Fruit fly (Drosophila melanogaster) whole organism, embryonic: ENCODE data around the gene HIPP1.

Experiments used
- Atf3 ChIP-seq: fragments of 200-800 bp; sonication (Bioruptor generic); optimal IDR thresholded peaks from 3 replicates; lab custom pipeline; 2016; ENCODE audit warnings: missing biosample characterization, missing genetic modification characterization
- Bgb ChIP-seq: fragments of 200-800 bp; sonication (Bioruptor generic); IDR thresholded peaks from 2 replicates; pipeline ENCODE4 v1.3.6; 2022; ENCODE audit warnings: missing biosample characterization, missing genetic modification characterization; ENCODE audit not compliant: partially characterized antibody
- Blimp-1 ChIP-seq: fragments of 200-800 bp; sonication (Bioruptor generic); optimal IDR thresholded peaks from 3 replicates; lab custom pipeline; 2018; ENCODE audit warnings: missing biosample characterization, missing genetic modification characterization, mild to moderate bottlenecking, moderate library complexity, missing genetic modification reagents
- CG10321 ChIP-seq: fragments of 200-800 bp; sonication (Bioruptor generic); IDR thresholded peaks from 2 replicates; pipeline ENCODE4 v1.3.6; 2022; ENCODE audit warnings: missing biosample characterization, missing genetic modification characterization
- CG10543 ChIP-seq: fragments of 200-800 bp; sonication (Bioruptor generic); optimal IDR thresholded peaks from 3 replicates; lab custom pipeline; 2017; ENCODE audit warnings: missing biosample characterization, mild to moderate bottlenecking, missing genetic modification characterization, moderate library complexity
- CG12104 ChIP-seq: fragments of 200-800 bp; sonication (Bioruptor generic); optimal IDR thresholded peaks from 3 replicates; lab custom pipeline; 2016; ENCODE audit warnings: missing biosample characterization, missing genetic modification characterization
- CG12659 ChIP-seq: fragments of 200-800 bp; sonication (Bioruptor generic); optimal IDR thresholded peaks from 3 replicates; lab custom pipeline; 2017; ENCODE audit warnings: mild to moderate bottlenecking, missing biosample characterization, missing genetic modification reagents, missing genetic modification characterization
- CG13296 ChIP-seq: fragments of 200-800 bp; sonication (Bioruptor generic); optimal IDR thresholded peaks from 3 replicates; lab custom pipeline; 2018; ENCODE audit warnings: missing biosample characterization, mild to moderate bottlenecking, missing genetic modification characterization
- CG14014 ChIP-seq: fragments of 200-800 bp; sonication (Bioruptor generic); IDR thresholded peaks from 2 replicates; pipeline ENCODE4 v1.3.6; 2022; ENCODE audit warnings: missing biosample characterization, missing genetic modification characterization
- CG14710 ChIP-seq: fragments of 200-800 bp; sonication (Bioruptor generic); optimal IDR thresholded peaks from 3 replicates; lab custom pipeline; 2019; ENCODE audit warnings: missing biosample characterization, mild to moderate bottlenecking, missing genetic modification characterization, moderate library complexity
- CG15011 ChIP-seq: fragments of 200-800 bp; sonication (Bioruptor generic); optimal IDR thresholded peaks from 3 replicates; lab custom pipeline; 2018; ENCODE audit warnings: missing biosample characterization, mild to moderate bottlenecking, missing genetic modification characterization
- CG15601 ChIP-seq: fragments of 200-800 bp; sonication (Bioruptor generic); optimal IDR thresholded peaks from 3 replicates; lab custom pipeline; 2019; ENCODE audit warnings: missing biosample characterization, mild to moderate bottlenecking, missing genetic modification characterization, moderate library complexity
- CG1792 ChIP-seq: fragments of 200-800 bp; sonication (Bioruptor generic); optimal IDR thresholded peaks from 2 replicates; lab custom pipeline; 2016; ENCODE audit warnings: missing biosample characterization, missing genetic modification characterization
- CG31388 ChIP-seq: fragments of 200-800 bp; sonication (Bioruptor generic); optimal IDR thresholded peaks from 2 replicates; lab custom pipeline; 2016; ENCODE audit warnings: missing biosample characterization, missing genetic modification characterization
- CG3838 ChIP-seq: fragments of 200-800 bp; sonication (Bioruptor generic); optimal IDR thresholded peaks from 3 replicates; lab custom pipeline; 2016; ENCODE audit warnings: missing biosample characterization, missing genetic modification characterization
- CG6683 ChIP-seq: fragments of 200-800 bp; sonication (Bioruptor generic); optimal IDR thresholded peaks from 2 replicates; lab custom pipeline; 2017; ENCODE audit warnings: missing biosample characterization, mild to moderate bottlenecking, missing genetic modification characterization, missing genetic modification reagents
- CG6791 ChIP-seq: fragments of 200-800 bp; sonication (Bioruptor generic); IDR thresholded peaks from 3 replicates; pipeline ENCODE4 v1.3.6; 2022; ENCODE audit warnings: missing biosample characterization, missing genetic modification characterization; ENCODE audit not compliant: partially characterized antibody
- D19B ChIP-seq: fragments of 200-800 bp; sonication (Bioruptor generic); optimal IDR thresholded peaks from 2 replicates; lab custom pipeline; 2017; ENCODE audit warnings: missing biosample characterization, mild to moderate bottlenecking, missing genetic modification characterization
- Ets97D ChIP-seq: fragments of 200-800 bp; sonication (Bioruptor generic); optimal IDR thresholded peaks from 3 replicates; lab custom pipeline; 2016; ENCODE audit warnings: missing biosample characterization, missing genetic modification characterization
- H15 ChIP-seq: fragments of 200-800 bp; sonication (Bioruptor generic); IDR thresholded peaks from 3 replicates; pipeline ENCODE4 v1.3.6; 2022; ENCODE audit warnings: missing biosample characterization, missing genetic modification characterization
- HLH54F ChIP-seq: fragments of 200-800 bp; sonication (Bioruptor generic); optimal IDR thresholded peaks from 3 replicates; lab custom pipeline; 2016; ENCODE audit warnings: missing biosample characterization, missing genetic modification characterization
- HmgZ ChIP-seq: fragments of 200-800 bp; sonication (Bioruptor generic); optimal IDR thresholded peaks from 2 replicates; lab custom pipeline; 2018; ENCODE audit warnings: missing biosample characterization, mild to moderate bottlenecking, missing genetic modification characterization
- Meics ChIP-seq: fragments of 200-800 bp; sonication (Bioruptor generic); optimal IDR thresholded peaks from 2 replicates; lab custom pipeline; 2017; ENCODE audit warnings: missing biosample characterization, mild to moderate bottlenecking, missing genetic modification characterization
- Nf-YA ChIP-seq: fragments of 200-800 bp; sonication (Bioruptor generic); IDR thresholded peaks from 2 replicates; pipeline ENCODE4 v1.3.6; 2022; ENCODE audit warnings: missing biosample characterization, missing genetic modification characterization
- Sry-β ChIP-seq: fragments of 200-800 bp; sonication (Bioruptor generic); optimal IDR thresholded peaks from 2 replicates; lab custom pipeline; 2018; ENCODE audit warnings: missing biosample characterization, mild to moderate bottlenecking, missing genetic modification characterization, moderate library complexity
- Vsx1 ChIP-seq: fragments of 200-800 bp; sonication (Bioruptor generic); optimal IDR thresholded peaks from 2 replicates; lab custom pipeline; 2017; ENCODE audit warnings: missing biosample characterization, mild to moderate bottlenecking, missing genetic modification characterization, missing genetic modification reagents
- aop ChIP-seq: fragments of 200-800 bp; sonication (Bioruptor generic); IDR thresholded peaks from 2 replicates; pipeline ENCODE4 v1.3.6; 2022; ENCODE audit warnings: missing biosample characterization, missing genetic modification characterization
- ara ChIP-seq: fragments of 200-800 bp; sonication (Bioruptor generic); IDR thresholded peaks from 2 replicates; pipeline ENCODE4 v1.3.6; 2022; ENCODE audit warnings: missing biosample characterization, missing genetic modification characterization
- ash1 ChIP-seq: fragments of 200-800 bp; sonication (Bioruptor generic); optimal IDR thresholded peaks from 2 replicates; lab custom pipeline; 2018; ENCODE audit warnings: missing biosample characterization, mild to moderate bottlenecking, missing genetic modification characterization
- dm ChIP-seq: fragments of 200-800 bp; sonication (Bioruptor generic); optimal IDR thresholded peaks from 3 replicates; lab custom pipeline; 2016; ENCODE audit warnings: missing biosample characterization, missing genetic modification characterization
- emc ChIP-seq: fragments of 200-800 bp; sonication (Bioruptor generic); optimal IDR thresholded peaks from 2 replicates; lab custom pipeline; 2016; ENCODE audit warnings: missing biosample characterization, missing genetic modification characterization
- her ChIP-seq: fragments of 200-800 bp; sonication (Bioruptor generic); optimal IDR thresholded peaks from 2 replicates; lab custom pipeline; 2016; ENCODE audit warnings: missing biosample characterization, missing genetic modification characterization
- inv ChIP-seq: fragments of 200-800 bp; sonication (Bioruptor generic); IDR thresholded peaks from 2 replicates; pipeline ENCODE4 v1.3.6; 2022; ENCODE audit warnings: missing biosample characterization, missing genetic modification characterization; ENCODE audit not compliant: partially characterized antibody
- lov ChIP-seq, 2 experiments: fragments of 200-800 bp in 1 of 2; fragments of >200 bp in 1 of 2; sonication (Bioruptor generic) in 1 of 2; IDR thresholded peaks in 1 of 2; optimal IDR thresholded peaks in 1 of 2; 2 replicates in 1 of 2; 3 replicates in 1 of 2; pipeline versions ENCODE4 v1.3.6 to Lab custom; 2017 to 2022; ENCODE audit warnings: missing biosample characterization in 1 of 2, missing genetic modification characterization in 1 of 2
- mam ChIP-seq: fragments of 200-800 bp; sonication (Bioruptor generic); optimal IDR thresholded peaks from 3 replicates; lab custom pipeline; 2016; ENCODE audit warnings: missing biosample characterization, missing genetic modification characterization
- nom ChIP-seq: fragments of 200-800 bp; sonication (Bioruptor generic); optimal IDR thresholded peaks from 2 replicates; lab custom pipeline; 2017; ENCODE audit warnings: missing biosample characterization, missing genetic modification characterization, mild to moderate bottlenecking, moderate library complexity, missing genetic modification reagents
- p53 ChIP-seq: fragments of 200-800 bp; sonication (Bioruptor generic); optimal IDR thresholded peaks from 2 replicates; lab custom pipeline; 2016; ENCODE audit warnings: missing biosample characterization, missing genetic modification characterization
- pan ChIP-seq, 4 experiments: fragments of >200 bp in 3 of 4; fragments of 200-800 bp in 1 of 4; sonication (Bioruptor generic) in 1 of 4; optimal IDR thresholded peaks in 3 of 4; IDR thresholded peaks in 1 of 4; 2 replicates each; pipeline versions ENCODE4 v1.3.6 to Lab custom; 2017 to 2022; ENCODE audit warnings: missing biosample characterization in 2 of 4, missing genetic modification characterization in 2 of 4, mixed read lengths in 1 of 4
- peb ChIP-seq: fragments of 200-800 bp; sonication (Bioruptor generic); IDR thresholded peaks from 2 replicates; pipeline ENCODE4 v1.3.6; 2022; ENCODE audit warnings: missing biosample characterization, missing genetic modification characterization
- pita ChIP-seq: fragments of 200-800 bp; sonication (Bioruptor generic); optimal IDR thresholded peaks from 2 replicates; lab custom pipeline; 2017; ENCODE audit warnings: missing biosample characterization, mild to moderate bottlenecking, missing genetic modification characterization
- pum ChIP-seq: fragments of 200-800 bp; sonication (Bioruptor generic); optimal IDR thresholded peaks from 2 replicates; lab custom pipeline; 2016; ENCODE audit warnings: missing biosample characterization, missing genetic modification characterization
- scrt ChIP-seq: fragments of 200-800 bp; sonication (Bioruptor generic); optimal IDR thresholded peaks from 2 replicates; lab custom pipeline; 2018; ENCODE audit warnings: missing biosample characterization, mild to moderate bottlenecking, missing genetic modification characterization, moderate library complexity
- tap ChIP-seq: fragments of 200-800 bp; optimal IDR thresholded peaks from 3 replicates; lab custom pipeline; 2019; ENCODE audit warnings: missing biosample characterization, mild to moderate bottlenecking, missing genetic modification characterization, moderate library complexity
- tgo ChIP-seq: fragments of 200-800 bp; sonication (Bioruptor generic); IDR thresholded peaks from 3 replicates; pipeline ENCODE4 v1.3.6; 2022; ENCODE audit warnings: missing biosample characterization, missing genetic modification characterization
- tna ChIP-seq: fragments of 200-800 bp; sonication (Bioruptor generic); IDR thresholded peaks from 2 replicates; pipeline ENCODE4 v1.3.6; 2022; ENCODE audit warnings: missing biosample characterization, missing genetic modification characterization; ENCODE audit not compliant: partially characterized antibody
- vnd ChIP-seq: fragments of 200-800 bp; sonication (Bioruptor generic); IDR thresholded peaks from 3 replicates; pipeline ENCODE4 v1.3.6; 2022; ENCODE audit warnings: missing biosample characterization, missing genetic modification characterization; ENCODE audit not compliant: partially characterized antibody
- wor ChIP-seq: fragments of 200-800 bp; sonication (Bioruptor generic); IDR thresholded peaks from 2 replicates; pipeline ENCODE4 v1.3.6; 2022; ENCODE audit warnings: missing biosample characterization, missing genetic modification characterization
- yki ChIP-seq: fragments of >200 bp; optimal IDR thresholded peaks from 3 replicates; lab custom pipeline; 2018
- zfh1 ChIP-seq: fragments of 200-800 bp; sonication (Bioruptor generic); IDR thresholded peaks from 3 replicates; pipeline ENCODE4 v1.3.6; 2022; ENCODE audit warnings: missing biosample characterization, missing genetic modification characterization

HIPP1 gene

dm6 chr3L:20785742-20786427, 23.6 kb upstream of the HIPP1 start, which contains the start of gene Pcif1 (continued):
- TF ChIP-seq pan (optimal IDR thresholded peaks at IDR 0.05; lab: Kevin White, UChicago) (no peak), pan (GFP tag; optimal IDR thresholded peaks at IDR 0.05 in 1 of 2, IDR thresholded peaks at IDR 0.05 in 1 of 2) (no peak), CG3838 (GFP tag; lab: Kevin White, UChicago) (no peak), HLH54F (GFP tag; lab: Kevin White, UChicago) (no peak), p53 (GFP tag; lab: Kevin White, UChicago) (no peak), aop (no peak), Blimp-1 (GFP tag; lab: Kevin White, UChicago) (no peak), tgo (no peak), Bgb (GFP tag; lab: Robert Waterston, UW) (peak; percentile 99), CG12104 (GFP tag; lab: Kevin White, UChicago) (no peak), Vsx1 (GFP tag; lab: Kevin White, UChicago) (no peak), zfh1 (GFP tag; lab: Robert Waterston, UW) (peak; percentile 53; the same call in 2 of the 3 replicates), CG15011 (GFP tag; lab: Kevin White, UChicago) (no peak), tap (tag; lab: Kevin White, UChicago) (no peak), tna (peak; percentile 99), ara (GFP tag; lab: Robert Waterston, UW) (no peak), yki (no peak), CG12659 (GFP tag; lab: Kevin White, UChicago) (peak; percentile 61), Meics (GFP tag; lab: Kevin White, UChicago) (no peak), lov (optimal IDR thresholded peaks at IDR 0.05; lab: Kevin White, UChicago) (no peak), lov (GFP tag; IDR thresholded peaks at IDR 0.05; lab: Robert Waterston, UW) (no peak), CG10543 (no peak), nom (peak; percentile 39), mam (GFP tag; lab: Kevin White, UChicago) (no peak), Sry-β (peak; percentile 39), HmgZ (tag; lab: Kevin White, UChicago) (peak; percentile 47), peb (GFP tag; lab: Robert Waterston, UW) (no peak), CG10321 (GFP tag; lab: Robert Waterston, UW) (no peak), ash1 (GFP tag; lab: Kevin White, UChicago) (no peak), inv (GFP tag; lab: Robert Waterston, UW) (peak; percentile 99), CG6791 (GFP tag; lab: Robert Waterston, UW) (peak; percentile 100), pita (GFP tag; lab: Kevin White, UChicago) (no peak), her (no peak), CG31388 (GFP tag; lab: Kevin White, UChicago) (no peak), CG14710 (peak; percentile 61), CG15601 (peak; percentile 51), wor (no peak), H15 (GFP tag; lab: Robert Waterston, UW) (no peak), Ets97D (peak; percentile 52), dm (GFP tag; lab: Kevin White, UChicago) (no peak), CG13296 (GFP tag; lab: Kevin White, UChicago) (peak; percentile 6), Atf3 (GFP tag; lab: Kevin White, UChicago) (no peak), vnd (GFP tag; lab: Robert Waterston, UW) (peak; percentile 99), Nf-YA (GFP tag; lab: Robert Waterston, UW) (no peak), emc (no peak), pum (GFP tag; lab: Kevin White, UChicago) (no peak), CG1792 (no peak), scrt (GFP tag; lab: Kevin White, UChicago) (no peak), CG6683 (GFP tag; lab: Kevin White, UChicago) (no peak), CG14014 (GFP tag; lab: Robert Waterston, UW) (no peak), D19B (GFP tag; lab: Kevin White, UChicago) (no peak)
